Fruit fly (Drosophila melanogaster): Measurements from ENCODE around the gene Arpc3B.
A peak's percentile ranks its signal among the peaks of the same experiment; 100 is the strongest.

Arpc3B gene

dm6 chrX:17077290-17078138, 28.1 kb downstream of the Arpc3B start, which contains the start of gene wcy (continued):
- TF ChIP-seq btn (GFP tag; optimal IDR thresholded peaks at IDR 0.05) (no peak), Mad (GFP tag; optimal IDR thresholded peaks at IDR 0.05) (peak; percentile 6), sim (GFP tag; IDR thresholded peaks at IDR 0.05) (no peak), CG1647 (GFP tag; optimal IDR thresholded peaks at IDR 0.05) (no peak), CG13424 (tag; optimal IDR thresholded peaks at IDR 0.05) (no peak), Bdp1 (GFP tag; optimal IDR thresholded peaks at IDR 0.05) (no peak), Optix (GFP tag; IDR thresholded peaks at IDR 0.05) (peak; percentile 37; the same call in 1 of the 3 replicates), Mrtf (GFP tag; IDR thresholded peaks at IDR 0.05) (no peak), CG7987 (GFP tag; optimal IDR thresholded peaks at IDR 0.05) (peak; percentile 37), BtbVII (GFP tag; optimal IDR thresholded peaks at IDR 0.05) (peak; percentile 6), Side (GFP tag; optimal IDR thresholded peaks at IDR 0.05) (no peak), insv (GFP tag; optimal IDR thresholded peaks at IDR 0.05) (no peak), CG9876 (GFP tag; optimal IDR thresholded peaks at IDR 0.05) (no peak), Lim3 (GFP tag; IDR thresholded peaks at IDR 0.05) (no peak), CG3847 (GFP tag; IDR thresholded peaks at IDR 0.05) (peak; percentile 49; the same call in 1 of the 2 replicates), CG32772 (GFP tag; IDR thresholded peaks at IDR 0.05) (peak; percentile 42; the same call in 1 of the 2 replicates), al (GFP tag; IDR thresholded peaks at IDR 0.05) (no peak), Hr3 (GFP tag; optimal IDR thresholded peaks at IDR 0.05) (no peak), Ssrp (tag; optimal IDR thresholded peaks at IDR 0.05) (no peak), Usf (GFP tag; optimal IDR thresholded peaks at IDR 0.05) (no peak), Sin3A (optimal IDR thresholded peaks at IDR 0.05) (no peak), Xbp1 (GFP tag; optimal IDR thresholded peaks at IDR 0.05) (peak; percentile 37), gfzf (GFP tag; optimal IDR thresholded peaks at IDR 0.05) (peak; percentile 91), CG17361 (GFP tag; IDR thresholded peaks at IDR 0.05) (no peak), CG2120 (GFP tag; optimal IDR thresholded peaks at IDR 0.05) (peak; percentile 5), HLHmδ (GFP tag; optimal IDR thresholded peaks at IDR 0.05) (peak; percentile 3), CG7839 (tag; optimal IDR thresholded peaks at IDR 0.05) (no peak), nmo (GFP tag; optimal IDR thresholded peaks at IDR 0.05) (peak; percentile 57), Dbx (GFP tag; IDR thresholded peaks at IDR 0.05) (0 out of 3 replicates have a peak, but pooled peaks have one; percentile 50), trh (GFP tag; optimal IDR thresholded peaks at IDR 0.05) (no peak), Rx (GFP tag; IDR thresholded peaks at IDR 0.05) (no peak), Stat92E (GFP tag; optimal IDR thresholded peaks at IDR 0.05) (no peak), CG10267 (tag; optimal IDR thresholded peaks at IDR 0.05) (no peak), CG2116 (GFP tag; optimal IDR thresholded peaks at IDR 0.05) (no peak), hb (GFP tag; IDR thresholded peaks at IDR 0.05; ENCODE audit: partially characterized antibody) (no peak), MBD-R2 (GFP tag; IDR thresholded peaks at IDR 0.05) (peak; percentile 45; the same call in 1 of the 2 replicates), Nf-YA (GFP tag; IDR thresholded peaks at IDR 0.05) (no peak), gcm2 (GFP tag; optimal IDR thresholded peaks at IDR 0.05) (no peak), CG4424 (GFP tag; optimal IDR thresholded peaks at IDR 0.05) (no peak), CG12155 (GFP tag; optimal IDR thresholded peaks at IDR 0.05) (no peak), CG31224 (GFP tag; IDR thresholded peaks at IDR 0.05) (no peak), Blimp-1 (GFP tag; optimal IDR thresholded peaks at IDR 0.05) (no peak), mirr (GFP tag; optimal IDR thresholded peaks at IDR 0.05) (peak; percentile 23), Scr (GFP tag; IDR thresholded peaks at IDR 0.05; ENCODE audit: partially characterized antibody) (no peak; the same call in none of the 2 replicates), Fer2 (tag; optimal IDR thresholded peaks at IDR 0.05) (no peak), hkb (optimal IDR thresholded peaks at IDR 0.05) (no peak), hkb (GFP tag; IDR thresholded peaks at IDR 0.05) (no peak; the same call in 1 of the 2 replicates), CG1529 (GFP tag; optimal IDR thresholded peaks at IDR 0.05) (no peak), CG9437 (GFP tag; optimal IDR thresholded peaks at IDR 0.05) (no peak), Spps (tag; optimal IDR thresholded peaks at IDR 0.05) (no peak)

Data from whole organism, embryonic.